Fruit fly (Drosophila melanogaster): ENCODE measurements around the gene neo.

Gene neo

dm6 chr3R:29802753-29803313 lies 16.1 kb upstream of the neo start, which contains the start of the genes Etfb and CG7789 (continued):
- TF ChIP-seq Hr51 (GFP tag; optimal IDR thresholded peaks at IDR 0.05) (peak in 1 of 2 experiments; percentile 48), gem (tag; optimal IDR thresholded peaks at IDR 0.05) (no peak), Hey (tag; optimal IDR thresholded peaks at IDR 0.05) (no peak), wor (GFP tag; IDR thresholded peaks at IDR 0.05) (peak; percentile 43; the same call in 1 of the 2 replicates), CG2199 (GFP tag; IDR thresholded peaks at IDR 0.05) (no peak), pita (GFP tag; optimal IDR thresholded peaks at IDR 0.05) (no peak), cwo (GFP tag; optimal IDR thresholded peaks at IDR 0.05) (no peak), CG12236 (GFP tag; optimal IDR thresholded peaks at IDR 0.05) (peak; percentile 34), luna (GFP tag; optimal IDR thresholded peaks at IDR 0.05) (peak; percentile 47), CG3838 (GFP tag; optimal IDR thresholded peaks at IDR 0.05) (no peak), CG17361 (GFP tag; IDR thresholded peaks at IDR 0.05) (no peak; the same call in 1 of the 3 replicates), Optix (GFP tag; IDR thresholded peaks at IDR 0.05) (peak; percentile 65), lab (GFP tag; optimal IDR thresholded peaks at IDR 0.05) (no peak), Sox100B (GFP tag; optimal IDR thresholded peaks at IDR 0.05) (no peak), CkIIα-i1 (GFP tag; IDR thresholded peaks at IDR 0.05) (no peak), CG11723 (GFP tag; optimal IDR thresholded peaks at IDR 0.05) (no peak), tin (GFP tag; optimal IDR thresholded peaks at IDR 0.05) (peak; percentile 68), CG10209 (GFP tag; optimal IDR thresholded peaks at IDR 0.05) (peak; percentile 59), CG6654 (GFP tag; optimal IDR thresholded peaks at IDR 0.05) (peak; percentile 21), dati (GFP tag; IDR thresholded peaks at IDR 0.05) (no peak), Rfx (GFP tag; IDR thresholded peaks at IDR 0.05) (peak; percentile 81), corto (GFP tag; optimal IDR thresholded peaks at IDR 0.05) (no peak), fd3F (GFP tag; optimal IDR thresholded peaks at IDR 0.05) (peak; percentile 63), Adf1 (GFP tag; IDR thresholded peaks at IDR 0.05) (peak; percentile 77), ind (GFP tag; optimal IDR thresholded peaks at IDR 0.05) (peak; percentile 69), pros (GFP tag; optimal IDR thresholded peaks at IDR 0.05) (no peak), Ssrp (tag; optimal IDR thresholded peaks at IDR 0.05) (peak; percentile 64), ato (GFP tag; IDR thresholded peaks at IDR 0.05; ENCODE audit: partially characterized antibody) (no peak), Atf3 (GFP tag; optimal IDR thresholded peaks at IDR 0.05) (peak; percentile 64), CG7786 (GFP tag; optimal IDR thresholded peaks at IDR 0.05) (peak; percentile 80), CG32532 (GFP tag; IDR thresholded peaks at IDR 0.05) (peak; percentile 90), CG18599 (GFP tag; optimal IDR thresholded peaks at IDR 0.05) (peak; percentile 36), CG6791 (GFP tag; IDR thresholded peaks at IDR 0.05; ENCODE audit: partially characterized antibody) (no peak; the same call in 2 of the 3 replicates), CG2116 (GFP tag; optimal IDR thresholded peaks at IDR 0.05) (peak; percentile 91), otp (GFP tag; IDR thresholded peaks at IDR 0.05) (peak; percentile 61; the same call in 2 of the 3 replicates), croc (GFP tag; conservative IDR thresholded peaks at IDR 0.05) (peak; percentile 65), Oli (tag; optimal IDR thresholded peaks at IDR 0.05) (peak; percentile 62), slbo (GFP tag; IDR thresholded peaks at IDR 0.05) (peak; percentile 90), CG9609 (GFP tag; optimal IDR thresholded peaks at IDR 0.05) (peak; percentile 83), B-H1 (GFP tag; IDR thresholded peaks at IDR 0.05) (peak; percentile 40; the same call in 2 of the 3 replicates), MBD-R2 (GFP tag; IDR thresholded peaks at IDR 0.05) (peak; percentile 96), Chrac-16 (GFP tag; optimal IDR thresholded peaks at IDR 0.05) (peak; percentile 74), CG30403 (GFP tag; optimal IDR thresholded peaks at IDR 0.05) (peak; percentile 88), Doc2 (GFP tag; IDR thresholded peaks at IDR 0.05) (no peak), emc (GFP tag; optimal IDR thresholded peaks at IDR 0.05) (peak; percentile 12), CG30431 (GFP tag; optimal IDR thresholded peaks at IDR 0.05) (peak; percentile 39), zfh2 (GFP tag; optimal IDR thresholded peaks at IDR 0.05) (peak; percentile 87), az2 (GFP tag; optimal IDR thresholded peaks at IDR 0.05) (peak; percentile 65), CG3995 (GFP tag; optimal IDR thresholded peaks at IDR 0.05) (peak; percentile 61), pzg (GFP tag; optimal IDR thresholded peaks at IDR 0.05) (peak; percentile 76)

All from whole organism, embryonic.